Worm (Caenorhabditis elegans) whole organism, young adult: Measurements from ENCODE around the gene T01B4.3.
"Not testable (repeated sequence)": the region's sequence is repeated elsewhere in the genome, so short reads cannot be mapped to it uniquely, and the experiment has no call there.

ENCODE experiments used
- B0261.1 ChIP-seq: sonication (generic microtip); optimal IDR thresholded peaks from 2 replicates; lab custom pipeline; 2016; ENCODE audit warnings: mild to moderate bottlenecking, missing genetic modification characterization, moderate library complexity, missing compliant biosample characterization
- B0336.3 ChIP-seq: fragments of 200-800 bp; sonication (Bioruptor generic); IDR thresholded peaks from 2 replicates; pipeline ENCODE4 v1.3.6; 2022; ENCODE audit warnings: missing genetic modification characterization, missing compliant biosample characterization
- C06A6.2 ChIP-seq: fragments of 200-800 bp; sonication (Bioruptor generic); conservative IDR thresholded peaks from 2 replicates; pipeline ENCODE4 v1.3.6; 2022; ENCODE audit warnings: missing genetic modification characterization, missing compliant biosample characterization
- D2030.7 ChIP-seq: fragments of 200-800 bp; sonication (Bioruptor generic); IDR thresholded peaks from 2 replicates; pipeline ENCODE4 v1.3.6; 2022; ENCODE audit warnings: missing genetic modification reagents, missing genetic modification characterization, missing compliant biosample characterization
- F10E7.11 ChIP-seq: sonication (generic microtip); optimal IDR thresholded peaks from 2 replicates; lab custom pipeline; 2017; ENCODE audit warnings: mild to moderate bottlenecking, missing genetic modification characterization, moderate library complexity, missing compliant biosample characterization
- F37B4.10 ChIP-seq: fragments of 200-800 bp; sonication (Bioruptor generic); IDR thresholded peaks from 2 replicates; pipeline ENCODE4 v1.3.6; 2022; ENCODE audit warnings: missing genetic modification characterization, missing compliant biosample characterization
- F57A8.1 ChIP-seq: fragments of 200-800 bp; sonication (Bioruptor generic); optimal IDR thresholded peaks from 2 replicates; lab custom pipeline; 2018; ENCODE audit warnings: mild to moderate bottlenecking, missing genetic modification characterization, moderate library complexity, missing compliant biosample characterization
- Y56A3A.18 ChIP-seq: fragments of 200-800 bp; sonication (Bioruptor generic); IDR thresholded peaks from 2 replicates; pipeline ENCODE4 v1.3.6; 2022; ENCODE audit warnings: missing genetic modification reagents, missing genetic modification characterization, missing compliant biosample characterization
- Y79H2A.3 ChIP-seq: fragments of 200-800 bp; sonication (Bioruptor generic); conservative IDR thresholded peaks from 2 replicates; pipeline ENCODE4 v1.3.6; 2022; ENCODE audit warnings: missing genetic modification reagents, missing genetic modification characterization, missing compliant biosample characterization
- Y95B8A.8 ChIP-seq: fragments of 200-800 bp; sonication (Bioruptor generic); IDR thresholded peaks from 2 replicates; pipeline ENCODE4 v1.3.6; 2022; ENCODE audit warnings: missing genetic modification reagents, missing genetic modification characterization, missing compliant biosample characterization
- ama-1 ChIP-seq, 3 experiments: fragments of 150-350 bp in 1 of 3; sonication (generic microtip) in 2 of 3; optimal IDR thresholded peaks; 2 replicates each; lab custom pipeline; 2014 to 2018; ENCODE audit warnings: missing biosample characterization in 2 of 3, missing genetic modification characterization in 2 of 3, missing genetic modification reagents in 2 of 3
- atf-7 ChIP-seq: sonication (generic microtip); optimal IDR thresholded peaks from 2 replicates; lab custom pipeline; 2017; ENCODE audit warnings: mild to moderate bottlenecking, missing genetic modification characterization, missing compliant biosample characterization
- attf-3 ChIP-seq: fragments of 200-800 bp; sonication (Bioruptor generic); conservative IDR thresholded peaks from 2 replicates; pipeline ENCODE4 v1.3.6; 2022; ENCODE audit warnings: missing genetic modification reagents, missing genetic modification characterization, missing compliant biosample characterization
- attf-5 ChIP-seq: fragments of 200-800 bp; sonication (Bioruptor generic); optimal IDR thresholded peaks from 2 replicates; lab custom pipeline; 2018; ENCODE audit warnings: mild to moderate bottlenecking, missing genetic modification characterization, missing compliant biosample characterization
- bed-1 ChIP-seq: fragments of 200-800 bp; sonication (Bioruptor generic); IDR thresholded peaks from 2 replicates; pipeline ENCODE4 v1.3.6; 2022; ENCODE audit warnings: missing genetic modification reagents, missing genetic modification characterization, missing compliant biosample characterization
- bed-2 ChIP-seq: fragments of 200-800 bp; sonication (Bioruptor generic); IDR thresholded peaks from 2 replicates; pipeline ENCODE4 v1.3.6; 2022; ENCODE audit warnings: missing genetic modification reagents, missing genetic modification characterization, missing compliant biosample characterization
- cebp-2 ChIP-seq: fragments of 200-800 bp; sonication (Bioruptor generic); IDR thresholded peaks from 2 replicates; pipeline ENCODE4 v1.3.6; 2022; ENCODE audit warnings: missing genetic modification characterization, missing compliant biosample characterization
- ceh-58 ChIP-seq: fragments of 200-800 bp; sonication (Bioruptor generic); IDR thresholded peaks from 2 replicates; pipeline ENCODE4 v1.3.6; 2022; ENCODE audit warnings: missing genetic modification characterization, missing compliant biosample characterization
- ceh-91 ChIP-seq: fragments of 200-800 bp; sonication (Bioruptor generic); IDR thresholded peaks from 2 replicates; pipeline ENCODE4 v1.3.6; 2022; ENCODE audit warnings: missing genetic modification reagents, missing genetic modification characterization, missing compliant biosample characterization
- dox-1 ChIP-seq: fragments of 200-800 bp; sonication (Bioruptor generic); IDR thresholded peaks from 2 replicates; pipeline ENCODE4 v1.3.6; 2022; ENCODE audit warnings: missing genetic modification reagents, missing genetic modification characterization, missing compliant biosample characterization
- efl-1 ChIP-seq: fragments of 150-350 bp; optimal IDR thresholded peaks from 2 replicates; lab custom pipeline; 2014; ENCODE audit warnings: missing biosample characterization, missing genetic modification reagents, missing genetic modification characterization
- egrh-3 ChIP-seq: fragments of 200-800 bp; sonication (Bioruptor generic); IDR thresholded peaks from 2 replicates; pipeline ENCODE4 v1.3.6; 2022; ENCODE audit warnings: missing genetic modification reagents, missing genetic modification characterization, missing compliant biosample characterization
- ekl-4 ChIP-seq: fragments of 200-800 bp; sonication (Bioruptor generic); IDR thresholded peaks from 2 replicates; pipeline ENCODE4 v1.3.6; 2022; ENCODE audit warnings: missing genetic modification reagents, missing genetic modification characterization, missing compliant biosample characterization
- hlh-12 ChIP-seq: sonication (generic microtip); optimal IDR thresholded peaks from 2 replicates; lab custom pipeline; 2016; ENCODE audit warnings: missing genetic modification characterization, missing compliant biosample characterization
- hlh-26 ChIP-seq: fragments of 200-800 bp; sonication (Bioruptor generic); conservative IDR thresholded peaks from 2 replicates; pipeline ENCODE4 v1.3.6; 2022; ENCODE audit warnings: missing genetic modification reagents, missing genetic modification characterization, missing compliant biosample characterization
- hmg-1.2 ChIP-seq: fragments of 200-800 bp; sonication (Bioruptor generic); IDR thresholded peaks from 2 replicates; pipeline ENCODE4 v1.3.6; 2022; ENCODE audit warnings: missing genetic modification reagents, missing genetic modification characterization, missing compliant biosample characterization
- lin-26 ChIP-seq: fragments of 200-800 bp; sonication (Bioruptor generic); IDR thresholded peaks from 2 replicates; pipeline ENCODE4 v1.3.6; 2022; ENCODE audit warnings: missing genetic modification reagents, missing genetic modification characterization, missing compliant biosample characterization
- lin-54 ChIP-seq: fragments of 200-800 bp; sonication (Bioruptor generic); optimal IDR thresholded peaks from 2 replicates; lab custom pipeline; 2018; ENCODE audit warnings: mild to moderate bottlenecking, missing genetic modification characterization, missing compliant biosample characterization
- lsl-1 ChIP-seq: fragments of 200-800 bp; sonication (Bioruptor generic); optimal IDR thresholded peaks from 2 replicates; lab custom pipeline; 2018; ENCODE audit warnings: mild to moderate bottlenecking, missing genetic modification characterization, moderate library complexity, missing compliant biosample characterization
- madf-3 ChIP-seq: fragments of 200-800 bp; sonication (Bioruptor generic); IDR thresholded peaks from 2 replicates; pipeline ENCODE4 v1.3.6; 2022; ENCODE audit warnings: missing genetic modification reagents, missing genetic modification characterization, missing compliant biosample characterization
- madf-8 ChIP-seq: fragments of 200-800 bp; sonication (Bioruptor generic); conservative IDR thresholded peaks from 2 replicates; pipeline ENCODE4 v1.3.6; 2022; ENCODE audit warnings: missing genetic modification reagents, missing genetic modification characterization, missing compliant biosample characterization
- mxl-1 ChIP-seq: sonication (generic microtip); optimal IDR thresholded peaks from 2 replicates; lab custom pipeline; 2016; ENCODE audit warnings: missing genetic modification characterization, missing compliant biosample characterization
- nfyb-1 ChIP-seq: fragments of 200-800 bp; sonication (Bioruptor generic); IDR thresholded peaks from 2 replicates; pipeline ENCODE4 v1.3.6; 2022; ENCODE audit warnings: missing genetic modification reagents, missing genetic modification characterization, missing compliant biosample characterization
- nhr-120 ChIP-seq: fragments of 200-800 bp; sonication (Bioruptor generic); IDR thresholded peaks from 2 replicates; pipeline ENCODE4 v1.3.6; 2022; ENCODE audit warnings: missing genetic modification characterization, missing compliant biosample characterization
- rpc-1 ChIP-seq, 2 experiments: fragments of 150-350 bp in 1 of 2; sonication (generic microtip) in 1 of 2; optimal IDR thresholded peaks; 2 replicates each; lab custom pipeline; 2014 to 2018; ENCODE audit warnings: missing biosample characterization in 1 of 2, missing genetic modification characterization in 1 of 2, missing genetic modification reagents in 1 of 2, missing genotype in 1 of 2
- snpc-1.3 ChIP-seq: sonication (generic microtip); optimal IDR thresholded peaks from 2 replicates; lab custom pipeline; 2017; ENCODE audit warnings: missing genetic modification characterization, mild to moderate bottlenecking, missing compliant biosample characterization, antibody characterized with exemption, moderate library complexity, missing genotype, missing genetic modification reagents; ENCODE audit not compliant: insufficient read depth
- snpc-3.4 ChIP-seq: sonication (generic microtip); optimal IDR thresholded peaks from 2 replicates; lab custom pipeline; 2017; ENCODE audit warnings: missing genetic modification characterization, mild to moderate bottlenecking, missing compliant biosample characterization, antibody characterized with exemption, moderate library complexity, missing genotype, missing genetic modification reagents
- sptf-2 ChIP-seq: fragments of 200-800 bp; sonication (Bioruptor generic); optimal IDR thresholded peaks from 2 replicates; lab custom pipeline; 2018; ENCODE audit warnings: mild to moderate bottlenecking, missing genetic modification characterization, missing compliant biosample characterization
- tbp1 ChIP-seq: fragments of 200-800 bp; sonication (Bioruptor generic); optimal IDR thresholded peaks from 2 replicates; lab custom pipeline; 2018; ENCODE audit warnings: mild to moderate bottlenecking, missing genetic modification characterization, missing compliant biosample characterization
- xnd-1 ChIP-seq: sonication (generic microtip); optimal IDR thresholded peaks from 2 replicates; lab custom pipeline; 2016; ENCODE audit warnings: missing genotype, missing genetic modification reagents, missing genetic modification characterization, missing compliant biosample characterization
- zfh-2 ChIP-seq: fragments of 200-800 bp; sonication (Bioruptor generic); conservative IDR thresholded peaks from 2 replicates; pipeline ENCODE4 v1.3.6; 2022; ENCODE audit warnings: missing genetic modification reagents, missing genetic modification characterization, missing compliant biosample characterization
- zim-3 ChIP-seq: sonication (generic microtip); optimal IDR thresholded peaks from 2 replicates; lab custom pipeline; 2017; ENCODE audit warnings: mild to moderate bottlenecking, missing genetic modification characterization, moderate library complexity, missing compliant biosample characterization
- ztf-26 ChIP-seq: sonication (generic microtip); optimal IDR thresholded peaks from 2 replicates; lab custom pipeline; 2017; ENCODE audit warnings: missing genetic modification characterization, missing compliant biosample characterization

T01B4.3 gene

ce11 chrX:16285151-16285550 is 32.4 kb downstream of the T01B4.3 start (continued):
- TF ChIP-seq lin-54 (GFP tag; lab: Kevin White, UChicago), result no peak
- peak; percentile 28 for TF ChIP-seq snpc-3.4 (tag; lab: Kevin White, UChicago)
- TF ChIP-seq hlh-12 (tag; lab: Kevin White, UChicago), result no peak
- peak; percentile 84 for TF ChIP-seq tbp1 (GFP tag; lab: Kevin White, UChicago)
- peak; percentile 55 for TF ChIP-seq rpc-1 (optimal IDR thresholded peaks at IDR 0.05; lab: Kevin White, UChicago)
- peak; percentile 74 for TF ChIP-seq rpc-1 (tag; optimal IDR thresholded peaks at IDR 0.05; lab: Kevin White, UChicago)
- no peak for TF ChIP-seq madf-3 (GFP tag; lab: Robert Waterston, UW)
- no peak for TF ChIP-seq atf-7 (tag; lab: Kevin White, UChicago)
- no peak for TF ChIP-seq bed-2 (GFP tag; lab: Robert Waterston, UW)
- no peak for TF ChIP-seq ama-1 (optimal IDR thresholded peaks at IDR 0.05; lab: Kevin White, UChicago)
- TF ChIP-seq ama-1 (GFP tag; optimal IDR thresholded peaks at IDR 0.05; lab: Kevin White, UChicago), result peak in 1 of 2 experiments; percentile 8
- no peak for TF ChIP-seq Y79H2A.3 (GFP tag; lab: Robert Waterston, UW)
- TF ChIP-seq B0336.3 (GFP tag; lab: Robert Waterston, UW), result no peak
- TF ChIP-seq xnd-1 (tag; lab: Kevin White, UChicago), result no peak
- no peak for TF ChIP-seq Y56A3A.18 (GFP tag; lab: Robert Waterston, UW)

ce11 chrX:16284180-16284579 is 33.3 kb downstream of the T01B4.3 start:
- 0 out of 2 replicates have a peak, but pooled peaks have one; percentile 46 for TF ChIP-seq lin-26
- peak; percentile 27; the same call in 1 of the 2 replicates for TF ChIP-seq hmg-1.2
- TF ChIP-seq rpc-1 (optimal IDR thresholded peaks at IDR 0.05; lab: Kevin White, UChicago), result not testable (repeated sequence)
- peak; percentile 15 for TF ChIP-seq rpc-1 (tag; optimal IDR thresholded peaks at IDR 0.05; lab: Kevin White, UChicago)

- TF ChIP-seq bed-1 (GFP tag; lab: Robert Waterston, UW) (no peak), sptf-2 (no peak), hlh-26 (GFP tag; lab: Robert Waterston, UW) (no peak), dox-1 (GFP tag; lab: Robert Waterston, UW) (no peak), ztf-26 (tag; lab: Kevin White, UChicago) (no peak), B0336.3 (GFP tag; lab: Robert Waterston, UW) (no peak), cebp-2 (GFP tag; lab: Robert Waterston, UW) (no peak), nfyb-1 (no peak), egrh-3 (no peak), madf-8 (GFP tag; lab: Robert Waterston, UW) (no peak), attf-3 (GFP tag; lab: Robert Waterston, UW) (no peak), zfh-2 (GFP tag; lab: Robert Waterston, UW) (no peak), F37B4.10 (GFP tag; lab: Robert Waterston, UW) (no peak), F57A8.1 (GFP tag; lab: Kevin White, UChicago) (no peak)
Observed at ce11 chrX:16283103-16283502, 34.4 kb downstream of the T01B4.3 start, which contains the start of gene F52E10.2. Gene F52E10.2, minus strand, starts transcription at chrX:16283203.

ce11 chrX:16275255-16275813 is 42.2 kb downstream of the T01B4.3 start, which contains the start of gene sdc-1:
Gene sdc-1, plus strand, starts transcription at chrX:16275763.
- TF ChIP-seq efl-1 (GFP tag; lab: Kevin White, UChicago), result peak; percentile 20
- TF ChIP-seq zfh-2 (GFP tag; lab: Robert Waterston, UW), result peak; percentile 54; the same call in 1 of the 2 replicates
- TF ChIP-seq ceh-58 (GFP tag; lab: Robert Waterston, UW), result no peak
- 0 out of 2 replicates have a peak, but pooled peaks have one; percentile 5 for TF ChIP-seq madf-8 (GFP tag; lab: Robert Waterston, UW)
- TF ChIP-seq mxl-1 (tag; lab: Kevin White, UChicago), result no peak
- no peak for TF ChIP-seq zim-3 (tag; lab: Kevin White, UChicago)
- no peak for TF ChIP-seq nhr-120 (GFP tag; lab: Robert Waterston, UW)
- TF ChIP-seq ceh-91 (GFP tag; lab: Robert Waterston, UW), result no peak
- no peak for TF ChIP-seq F10E7.11 (tag; lab: Kevin White, UChicago)
- TF ChIP-seq D2030.7 (GFP tag; lab: Robert Waterston, UW), result no peak
- TF ChIP-seq B0261.1 (tag; lab: Kevin White, UChicago), result peak; percentile 6
- TF ChIP-seq snpc-1.3, result peak; percentile 22
- TF ChIP-seq ekl-4, result no peak
- TF ChIP-seq Y95B8A.8 (GFP tag; lab: Robert Waterston, UW), result no peak
- TF ChIP-seq C06A6.2, result no peak
- TF ChIP-seq dox-1 (GFP tag; lab: Robert Waterston, UW), result peak; percentile 66
- no peak for TF ChIP-seq lsl-1 (GFP tag; lab: Kevin White, UChicago)
- TF ChIP-seq attf-5 (GFP tag; lab: Kevin White, UChicago), result peak; percentile 36
